Worm (Caenorhabditis elegans) whole organism, young adult: Measurements from ENCODE around the gene W04G3.12.

ENCODE experiments used
- T07F8.4 ChIP-seq: sonication (generic microtip); optimal IDR thresholded peaks from 2 replicates; lab custom pipeline; 2016; ENCODE audit warnings: mild to moderate bottlenecking, missing genetic modification characterization, moderate library complexity, missing compliant biosample characterization
- ZK185.1 ChIP-seq: sonication (generic microtip); optimal IDR thresholded peaks from 2 replicates; lab custom pipeline; 2016; ENCODE audit warnings: mild to moderate bottlenecking, missing genetic modification characterization, missing compliant biosample characterization; ENCODE audit not compliant: poor library complexity, severe bottlenecking
- bed-2 ChIP-seq: fragments of 200-800 bp; sonication (Bioruptor generic); IDR thresholded peaks from 2 replicates; pipeline ENCODE4 v1.3.6; 2022; ENCODE audit warnings: missing genetic modification reagents, missing genetic modification characterization, missing compliant biosample characterization
- cebp-2 ChIP-seq: fragments of 200-800 bp; sonication (Bioruptor generic); IDR thresholded peaks from 2 replicates; pipeline ENCODE4 v1.3.6; 2022; ENCODE audit warnings: missing genetic modification characterization, missing compliant biosample characterization
- ceh-58 ChIP-seq: fragments of 200-800 bp; sonication (Bioruptor generic); IDR thresholded peaks from 2 replicates; pipeline ENCODE4 v1.3.6; 2022; ENCODE audit warnings: missing genetic modification characterization, missing compliant biosample characterization
- ceh-79 ChIP-seq: sonication (generic microtip); optimal IDR thresholded peaks from 2 replicates; lab custom pipeline; 2017; ENCODE audit warnings: mild to moderate bottlenecking, missing genetic modification characterization, missing compliant biosample characterization
- madf-10 ChIP-seq: sonication (generic microtip); optimal IDR thresholded peaks from 2 replicates; lab custom pipeline; 2016; ENCODE audit warnings: mild to moderate bottlenecking, missing genetic modification characterization, missing compliant biosample characterization
- madf-8 ChIP-seq: fragments of 200-800 bp; sonication (Bioruptor generic); conservative IDR thresholded peaks from 2 replicates; pipeline ENCODE4 v1.3.6; 2022; ENCODE audit warnings: missing genetic modification reagents, missing genetic modification characterization, missing compliant biosample characterization
- nhr-80 ChIP-seq: sonication (generic microtip); optimal IDR thresholded peaks from 2 replicates; lab custom pipeline; 2016; ENCODE audit warnings: missing genetic modification characterization, missing compliant biosample characterization
- repo-1 ChIP-seq: sonication (generic microtip); optimal IDR thresholded peaks from 2 replicates; lab custom pipeline; 2017; ENCODE audit warnings: mild to moderate bottlenecking, missing genetic modification characterization, missing compliant biosample characterization
- zim-3 ChIP-seq: sonication (generic microtip); optimal IDR thresholded peaks from 2 replicates; lab custom pipeline; 2017; ENCODE audit warnings: mild to moderate bottlenecking, missing genetic modification characterization, moderate library complexity, missing compliant biosample characterization

- TF ChIP-seq repo-1 (tag; lab: Kevin White, UChicago) (peak; percentile 100), bed-2 (GFP tag; lab: Robert Waterston, UW) (peak; percentile 88), madf-10 (tag; lab: Kevin White, UChicago) (peak; percentile 97), cebp-2 (GFP tag; lab: Robert Waterston, UW) (peak; percentile 99), ceh-79 (tag; lab: Kevin White, UChicago) (peak; percentile 89), zim-3 (tag; lab: Kevin White, UChicago) (peak; percentile 95), nhr-80 (tag; lab: Kevin White, UChicago) (peak; percentile 98), ZK185.1 (peak; percentile 99), madf-8 (GFP tag; lab: Robert Waterston, UW) (no peak), T07F8.4 (peak; percentile 94), ceh-58 (GFP tag; lab: Robert Waterston, UW) (peak; percentile 91)
Measured at ce11 chrX:11093985-11094593, 17.5 kb upstream of the W04G3.12 start.
